Fruit fly (Drosophila melanogaster) whole organism, embryonic: ENCODE measurements around the gene CG14020.

Source experiments
- B-H2 ChIP-seq: fragments of 200-800 bp; sonication (Bioruptor generic); optimal IDR thresholded peaks from 2 replicates; lab custom pipeline; 2018; ENCODE audit warnings: missing biosample characterization, mild to moderate bottlenecking, missing genetic modification characterization
- BEAF-32 ChIP-seq: fragments of 200-800 bp; sonication (Bioruptor generic); optimal IDR thresholded peaks from 3 replicates; lab custom pipeline; 2017; ENCODE audit warnings: missing biosample characterization, missing genetic modification characterization, mild to moderate bottlenecking, moderate library complexity, missing genetic modification reagents
- Blimp-1 ChIP-seq: fragments of 200-800 bp; sonication (Bioruptor generic); optimal IDR thresholded peaks from 3 replicates; lab custom pipeline; 2018; ENCODE audit warnings: missing biosample characterization, missing genetic modification characterization, mild to moderate bottlenecking, moderate library complexity, missing genetic modification reagents
- CG14860 ChIP-seq: fragments of 200-800 bp; sonication (Bioruptor generic); IDR thresholded peaks from 3 replicates; pipeline ENCODE4 v1.3.6; 2022; ENCODE audit warnings: missing biosample characterization, missing genetic modification characterization; ENCODE audit not compliant: partially characterized antibody
- CG15269 ChIP-seq: fragments of 200-800 bp; sonication (Bioruptor generic); optimal IDR thresholded peaks from 2 replicates; lab custom pipeline; 2018; ENCODE audit warnings: missing biosample characterization, mild to moderate bottlenecking, missing genetic modification characterization, moderate library complexity
- CG15601 ChIP-seq: fragments of 200-800 bp; sonication (Bioruptor generic); optimal IDR thresholded peaks from 3 replicates; lab custom pipeline; 2019; ENCODE audit warnings: missing biosample characterization, mild to moderate bottlenecking, missing genetic modification characterization, moderate library complexity
- CG15696 ChIP-seq: fragments of 200-800 bp; sonication (Bioruptor generic); optimal IDR thresholded peaks from 2 replicates; lab custom pipeline; 2019; ENCODE audit warnings: missing biosample characterization, mild to moderate bottlenecking, missing genetic modification characterization, moderate library complexity
- CG1602 ChIP-seq: fragments of 200-800 bp; sonication (Bioruptor generic); optimal IDR thresholded peaks from 3 replicates; lab custom pipeline; 2016; ENCODE audit warnings: missing biosample characterization, missing genetic modification characterization
- CG16779 ChIP-seq: fragments of 200-800 bp; sonication (Bioruptor generic); IDR thresholded peaks from 2 replicates; pipeline ENCODE4 v1.3.6; 2022; ENCODE audit warnings: missing biosample characterization, missing genetic modification characterization
- CG16863 ChIP-seq: fragments of 200-800 bp; sonication (Bioruptor generic); optimal IDR thresholded peaks from 3 replicates; lab custom pipeline; 2016; ENCODE audit warnings: missing biosample characterization, missing genetic modification characterization
- CG18011 ChIP-seq: fragments of 200-800 bp; sonication (Bioruptor generic); optimal IDR thresholded peaks from 2 replicates; lab custom pipeline; 2017; ENCODE audit warnings: missing biosample characterization, missing genetic modification characterization, mild to moderate bottlenecking, moderate library complexity, missing genotype
- CG18599 ChIP-seq: fragments of 200-800 bp; sonication (Bioruptor generic); optimal IDR thresholded peaks from 3 replicates; lab custom pipeline; 2017; ENCODE audit warnings: missing biosample characterization, missing genetic modification characterization, mild to moderate bottlenecking, moderate library complexity, missing genetic modification reagents
- CG2678 ChIP-seq: fragments of 200-800 bp; sonication (Bioruptor generic); optimal IDR thresholded peaks from 3 replicates; lab custom pipeline; 2019; ENCODE audit warnings: missing biosample characterization, mild to moderate bottlenecking, missing genetic modification characterization, moderate library complexity
- CG3281 ChIP-seq: fragments of 200-800 bp; sonication (Bioruptor generic); optimal IDR thresholded peaks from 3 replicates; lab custom pipeline; 2017; ENCODE audit warnings: missing biosample characterization, mild to moderate bottlenecking, missing genetic modification characterization
- CG6854 ChIP-seq: fragments of 200-800 bp; sonication (Bioruptor generic); optimal IDR thresholded peaks from 3 replicates; lab custom pipeline; 2017; ENCODE audit warnings: missing biosample characterization, mild to moderate bottlenecking, missing genetic modification characterization
- CG7745 ChIP-seq: fragments of 200-800 bp; sonication (Bioruptor generic); optimal IDR thresholded peaks from 2 replicates; lab custom pipeline; 2018; ENCODE audit warnings: missing biosample characterization, mild to moderate bottlenecking, missing genetic modification characterization, moderate library complexity
- CG7987 ChIP-seq: fragments of 200-800 bp; sonication (Bioruptor generic); optimal IDR thresholded peaks from 2 replicates; lab custom pipeline; 2018; ENCODE audit warnings: missing biosample characterization, mild to moderate bottlenecking, missing genetic modification characterization, moderate library complexity
- CG8290 ChIP-seq, 3 experiments: fragments of 200-800 bp; sonication (Bioruptor generic); optimal IDR thresholded peaks; 2 replicates each; lab custom pipeline; 2016 to 2019; ENCODE audit warnings: missing biosample characterization in 3 of 3, missing genetic modification characterization in 3 of 3, mild to moderate bottlenecking in 2 of 3, moderate library complexity in 1 of 3
- CG9876 ChIP-seq: fragments of 200-800 bp; sonication (Bioruptor generic); optimal IDR thresholded peaks from 2 replicates; lab custom pipeline; 2016; ENCODE audit warnings: missing biosample characterization, missing genetic modification characterization
- CoRest ChIP-seq: fragments of 200-800 bp; sonication (Bioruptor generic); optimal IDR thresholded peaks from 3 replicates; lab custom pipeline; 2018; ENCODE audit warnings: missing biosample characterization, mild to moderate bottlenecking, missing genetic modification characterization, moderate library complexity
- Dip2 ChIP-seq: fragments of 200-800 bp; sonication (Bioruptor generic); IDR thresholded peaks from 2 replicates; pipeline ENCODE4 v1.3.6; 2022; ENCODE audit warnings: missing biosample characterization, missing genetic modification characterization
- Ets97D ChIP-seq: fragments of 200-800 bp; sonication (Bioruptor generic); optimal IDR thresholded peaks from 3 replicates; lab custom pipeline; 2016; ENCODE audit warnings: missing biosample characterization, missing genetic modification characterization
- Gug ChIP-seq: fragments of 200-800 bp; sonication (Bioruptor generic); IDR thresholded peaks from 4 replicates; pipeline ENCODE4 v1.3.6; 2022; ENCODE audit warnings: missing biosample characterization, missing genetic modification characterization
- HLH54F ChIP-seq: fragments of 200-800 bp; sonication (Bioruptor generic); optimal IDR thresholded peaks from 3 replicates; lab custom pipeline; 2016; ENCODE audit warnings: missing biosample characterization, missing genetic modification characterization
- Hey ChIP-seq: fragments of 200-800 bp; sonication (Bioruptor generic); optimal IDR thresholded peaks from 3 replicates; lab custom pipeline; 2018; ENCODE audit warnings: missing biosample characterization, mild to moderate bottlenecking, missing genetic modification characterization
- MTF-1 ChIP-seq: fragments of 200-800 bp; sonication (Bioruptor generic); optimal IDR thresholded peaks from 2 replicates; lab custom pipeline; 2018; ENCODE audit warnings: missing biosample characterization, mild to moderate bottlenecking, missing genetic modification characterization, borderline replicate concordance
- Mrtf ChIP-seq: fragments of 200-800 bp; sonication (Bioruptor generic); IDR thresholded peaks from 3 replicates; pipeline ENCODE4 v1.3.6; 2022; ENCODE audit warnings: missing biosample characterization, missing genetic modification characterization
- NFAT ChIP-seq: fragments of 200-800 bp; sonication (Bioruptor generic); IDR thresholded peaks from 2 replicates; pipeline ENCODE4 v1.3.6; 2022; ENCODE audit warnings: missing biosample characterization, missing genetic modification characterization
- Poxn ChIP-seq: fragments of 200-800 bp; sonication (Bioruptor generic); IDR thresholded peaks from 2 replicates; pipeline ENCODE4 v1.3.6; 2022; ENCODE audit warnings: missing biosample characterization, missing genetic modification characterization
- Sry-δ ChIP-seq: fragments of 200-800 bp; sonication (Bioruptor generic); optimal IDR thresholded peaks from 2 replicates; lab custom pipeline; 2016; ENCODE audit warnings: missing biosample characterization, missing genetic modification characterization
- Trl ChIP-seq, 3 experiments: fragments of >200 bp in 2 of 3; fragments of 200-800 bp in 1 of 3; sonication (Bioruptor generic) in 1 of 3; optimal IDR thresholded peaks; 2 replicates in 1 of 3; 3 replicates in 2 of 3; lab custom pipeline; 2016 to 2017; ENCODE audit warnings: missing biosample characterization in 1 of 3, missing genetic modification characterization in 1 of 3
- Xrp1 ChIP-seq: fragments of 200-800 bp; sonication (Bioruptor generic); IDR thresholded peaks from 2 replicates; pipeline ENCODE4 v1.3.6; 2022; ENCODE audit warnings: missing biosample characterization, missing genetic modification characterization
- ato ChIP-seq: fragments of 200-800 bp; sonication (Bioruptor generic); IDR thresholded peaks from 2 replicates; pipeline ENCODE4 v1.3.6; 2022; ENCODE audit warnings: missing biosample characterization, missing genetic modification characterization; ENCODE audit not compliant: partially characterized antibody
- bsh ChIP-seq, 2 experiments: fragments of 200-800 bp; sonication (Bioruptor generic); optimal IDR thresholded peaks; 2 replicates each; lab custom pipeline; 2017 to 2018; ENCODE audit warnings: mild to moderate bottlenecking in 2 of 2, missing biosample characterization in 2 of 2, missing genetic modification characterization in 2 of 2, moderate library complexity in 1 of 2
- disco-r ChIP-seq: fragments of 200-800 bp; sonication (Bioruptor generic); optimal IDR thresholded peaks from 2 replicates; lab custom pipeline; 2016; ENCODE audit warnings: missing biosample characterization, missing genetic modification characterization
- ewg ChIP-seq: fragments of 200-800 bp; sonication (Bioruptor generic); optimal IDR thresholded peaks from 3 replicates; lab custom pipeline; 2017; ENCODE audit warnings: mild to moderate bottlenecking, missing biosample characterization, missing genetic modification reagents, missing genetic modification characterization
- gcm ChIP-seq: fragments of 200-800 bp; sonication (Bioruptor generic); optimal IDR thresholded peaks from 2 replicates; lab custom pipeline; 2019; ENCODE audit warnings: missing biosample characterization, mild to moderate bottlenecking, missing genetic modification characterization, moderate library complexity
- gcm2 ChIP-seq: fragments of 200-800 bp; sonication (Bioruptor generic); optimal IDR thresholded peaks from 2 replicates; lab custom pipeline; 2016; ENCODE audit warnings: missing biosample characterization, missing genetic modification characterization
- her ChIP-seq: fragments of 200-800 bp; sonication (Bioruptor generic); optimal IDR thresholded peaks from 2 replicates; lab custom pipeline; 2016; ENCODE audit warnings: missing biosample characterization, missing genetic modification characterization
- onecut ChIP-seq: fragments of 200-800 bp; sonication (Bioruptor generic); IDR thresholded peaks from 2 replicates; pipeline ENCODE4 v1.3.6; 2022; ENCODE audit warnings: missing biosample characterization, missing genetic modification characterization
- pb ChIP-seq: fragments of 200-800 bp; sonication (Bioruptor generic); optimal IDR thresholded peaks from 3 replicates; lab custom pipeline; 2016; ENCODE audit warnings: missing biosample characterization, missing genetic modification characterization
- pfk ChIP-seq: fragments of 200-800 bp; sonication (Bioruptor generic); optimal IDR thresholded peaks from 2 replicates; lab custom pipeline; 2018; ENCODE audit warnings: missing biosample characterization, mild to moderate bottlenecking, missing genetic modification characterization, moderate library complexity
- pum ChIP-seq: fragments of 200-800 bp; sonication (Bioruptor generic); optimal IDR thresholded peaks from 2 replicates; lab custom pipeline; 2016; ENCODE audit warnings: missing biosample characterization, missing genetic modification characterization
- ro ChIP-seq: fragments of 200-800 bp; sonication (Bioruptor generic); IDR thresholded peaks from 2 replicates; pipeline ENCODE4 v1.3.6; 2022; ENCODE audit warnings: missing biosample characterization, missing genetic modification characterization
- slou ChIP-seq: fragments of 200-800 bp; sonication (Bioruptor generic); optimal IDR thresholded peaks from 3 replicates; lab custom pipeline; 2016; ENCODE audit warnings: missing biosample characterization, missing genetic modification characterization
- tgo ChIP-seq: fragments of 200-800 bp; sonication (Bioruptor generic); IDR thresholded peaks from 3 replicates; pipeline ENCODE4 v1.3.6; 2022; ENCODE audit warnings: missing biosample characterization, missing genetic modification characterization
- toy ChIP-seq: fragments of 200-800 bp; sonication (Bioruptor generic); IDR thresholded peaks from 2 replicates; pipeline ENCODE4 v1.3.6; 2022; ENCODE audit warnings: missing biosample characterization, missing genetic modification characterization
- trem ChIP-seq: fragments of 200-800 bp; optimal IDR thresholded peaks from 3 replicates; lab custom pipeline; 2019; ENCODE audit warnings: missing biosample characterization, mild to moderate bottlenecking, missing genetic modification characterization, moderate library complexity

The CG14020 gene

DNA sequence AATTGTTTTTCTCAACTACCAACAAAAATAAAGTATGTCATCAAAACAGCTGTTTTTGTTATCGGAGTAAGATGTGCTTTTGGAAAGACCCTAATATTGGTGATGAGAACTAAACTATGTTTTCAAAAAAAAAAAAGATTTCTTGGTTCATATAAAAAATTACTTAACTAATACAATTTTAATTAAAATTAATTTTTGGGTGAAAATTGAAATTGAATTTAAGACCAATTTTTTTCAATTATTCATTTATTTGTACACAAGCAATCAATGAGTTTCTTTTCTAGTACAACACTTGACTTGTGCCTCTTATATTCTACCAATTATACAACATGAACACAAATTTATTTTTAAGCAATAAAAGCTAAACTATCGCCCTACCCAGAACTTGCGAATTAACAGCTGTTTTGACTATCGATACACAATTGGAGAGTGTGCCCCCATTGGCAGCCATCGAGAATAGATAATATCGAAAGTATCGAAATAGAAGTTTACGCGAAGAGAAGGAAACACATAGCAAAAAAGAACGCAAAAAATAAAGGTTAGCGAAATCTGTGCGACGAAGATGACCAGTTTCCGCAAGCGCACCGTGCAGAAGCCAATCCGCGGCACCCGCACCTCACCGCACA lies 6.4 kb downstream of the CG14020 start, which contains the start of the genes Vps52 and Elp4 (continued):
- TF ChIP-seq pfk (GFP tag; lab: Kevin White, UChicago): no peak
- TF ChIP-seq ro (GFP tag; lab: Robert Waterston, UW): no peak
- TF ChIP-seq pum (GFP tag; lab: Kevin White, UChicago): peak; percentile 36
- no peak; the same call in 2 of the 3 replicates for TF ChIP-seq Mrtf (GFP tag; lab: Robert Waterston, UW)
- no peak for TF ChIP-seq disco-r
- TF ChIP-seq CG18599 (GFP tag; lab: Kevin White, UChicago): no peak
- no peak for TF ChIP-seq gcm2 (GFP tag; lab: Kevin White, UChicago)
- peak; percentile 37; the same call in 1 of the 2 replicates for TF ChIP-seq ato (GFP tag; lab: Robert Waterston, UW)
- TF ChIP-seq HLH54F: peak; percentile 47
- TF ChIP-seq CG15696: peak; percentile 70
- no peak for TF ChIP-seq Dip2 (GFP tag; lab: Robert Waterston, UW)
- TF ChIP-seq MTF-1 (GFP tag; lab: Kevin White, UChicago): no peak
- TF ChIP-seq her: peak; percentile 19
- TF ChIP-seq tgo: peak; percentile 79
- TF ChIP-seq slou: peak; percentile 79
- peak; percentile 72; the same call in 2 of the 3 replicates for TF ChIP-seq CG14860
- peak; percentile 33 for TF ChIP-seq CG7987 (GFP tag; lab: Kevin White, UChicago)
- no peak for TF ChIP-seq Poxn (GFP tag; lab: Robert Waterston, UW)
- peak; percentile 76 for TF ChIP-seq B-H2 (GFP tag; lab: Kevin White, UChicago)
- TF ChIP-seq CG15269 (tag; lab: Kevin White, UChicago): peak; percentile 80
- peak; percentile 92 for TF ChIP-seq CoRest
- TF ChIP-seq Gug (GFP tag; lab: Robert Waterston, UW): no peak
- peak; percentile 61 for TF ChIP-seq trem (tag; lab: Kevin White, UChicago)
- no peak for TF ChIP-seq Hey (tag; lab: Kevin White, UChicago)
- peak; percentile 63 for TF ChIP-seq NFAT
- TF ChIP-seq pb (GFP tag; lab: Kevin White, UChicago): no peak
- TF ChIP-seq Trl (optimal IDR thresholded peaks at IDR 0.05; lab: Kevin White, UChicago): no peak
- TF ChIP-seq Trl (GFP tag; optimal IDR thresholded peaks at IDR 0.05; lab: Kevin White, UChicago): peak; percentile 22
- TF ChIP-seq gcm (GFP tag; lab: Kevin White, UChicago): peak; percentile 63
- no peak for TF ChIP-seq CG7745 (tag; lab: Kevin White, UChicago)
- peak in 1 of 2 experiments; percentile 72 for TF ChIP-seq bsh (GFP tag; optimal IDR thresholded peaks at IDR 0.05; lab: Kevin White, UChicago)
- peak; percentile 80 for TF ChIP-seq BEAF-32 (GFP tag; lab: Kevin White, UChicago)
- TF ChIP-seq CG6854: no peak
- TF ChIP-seq CG16863 (GFP tag; lab: Kevin White, UChicago): peak; percentile 43
- peak; percentile 32 for TF ChIP-seq CG9876
- peak; percentile 40 for TF ChIP-seq CG18011
- no peak for TF ChIP-seq CG2678 (tag; lab: Kevin White, UChicago)
- TF ChIP-seq CG1602 (GFP tag; lab: Kevin White, UChicago): peak; percentile 78
- peak; percentile 74 for TF ChIP-seq Xrp1 (GFP tag; lab: Robert Waterston, UW)
- peak; percentile 75 for TF ChIP-seq Blimp-1 (GFP tag; lab: Kevin White, UChicago)
- TF ChIP-seq CG3281: peak; percentile 78
- peak; percentile 32 for TF ChIP-seq ewg (GFP tag; lab: Kevin White, UChicago)
- peak; percentile 74 for TF ChIP-seq CG8290 (GFP tag; optimal IDR thresholded peaks at IDR 0.05; lab: Kevin White, UChicago)
- TF ChIP-seq CG8290 (tag; optimal IDR thresholded peaks at IDR 0.05; lab: Kevin White, UChicago): peak in 1 of 2 experiments; percentile 81
- no peak for TF ChIP-seq CG16779 (GFP tag; lab: Robert Waterston, UW)
- peak; percentile 69 for TF ChIP-seq CG15601 (tag; lab: Kevin White, UChicago)
- TF ChIP-seq toy (GFP tag; lab: Robert Waterston, UW): no peak
- peak; percentile 45 for TF ChIP-seq Ets97D (GFP tag; lab: Kevin White, UChicago)
- peak; percentile 76 for TF ChIP-seq Sry-δ
- TF ChIP-seq onecut (GFP tag; lab: Robert Waterston, UW): 0 out of 2 replicates have a peak, but pooled peaks have one; percentile 41
